Fruit fly (Drosophila melanogaster) whole organism, prepupa: ENCODE measurements around the gene CG42819.

Experiments used
- Blimp-1 ChIP-seq: fragments of 200-800 bp; sonication (Bioruptor generic); optimal IDR thresholded peaks from 3 replicates; lab custom pipeline; 2017; ENCODE audit warnings: missing biosample characterization, missing genetic modification characterization, mild to moderate bottlenecking, moderate library complexity, missing genetic modification reagents
- CG10631 ChIP-seq: fragments of 200-800 bp; sonication (Bioruptor generic); optimal IDR thresholded peaks from 2 replicates; lab custom pipeline; 2016; ENCODE audit warnings: missing biosample characterization, missing genetic modification characterization
- CG11294 ChIP-seq: fragments of 200-800 bp; sonication (Bioruptor generic); IDR thresholded peaks from 2 replicates; pipeline ENCODE4 v1.3.6; 2022; ENCODE audit warnings: missing biosample characterization, missing genetic modification characterization
- CG15336 ChIP-seq: fragments of 200-800 bp; sonication (Bioruptor generic); IDR thresholded peaks from 2 replicates; pipeline ENCODE4 v1.3.6; 2022; ENCODE audit warnings: missing biosample characterization, missing genetic modification characterization
- CG1621 ChIP-seq: fragments of 200-800 bp; sonication (Bioruptor generic); optimal IDR thresholded peaks from 3 replicates; lab custom pipeline; 2018; ENCODE audit warnings: missing biosample characterization, mild to moderate bottlenecking, missing genetic modification characterization
- CG3032 ChIP-seq: fragments of 200-800 bp; optimal IDR thresholded peaks from 2 replicates; lab custom pipeline; 2019; ENCODE audit warnings: missing biosample characterization, mild to moderate bottlenecking, missing genetic modification characterization, moderate library complexity
- CG31627 ChIP-seq: fragments of 200-800 bp; sonication (Bioruptor generic); optimal IDR thresholded peaks from 3 replicates; lab custom pipeline; 2016; ENCODE audit warnings: missing biosample characterization, missing genetic modification characterization
- CG32006 ChIP-seq: fragments of 200-800 bp; sonication (Bioruptor generic); optimal IDR thresholded peaks from 3 replicates; lab custom pipeline; 2017; ENCODE audit warnings: missing biosample characterization, mild to moderate bottlenecking, missing genetic modification characterization
- CG4318 ChIP-seq: fragments of 200-800 bp; sonication (Bioruptor generic); optimal IDR thresholded peaks from 3 replicates; lab custom pipeline; 2017; ENCODE audit warnings: missing biosample characterization, mild to moderate bottlenecking, missing genetic modification characterization
- CG6276 ChIP-seq: fragments of 200-800 bp; sonication (Bioruptor generic); optimal IDR thresholded peaks from 2 replicates; lab custom pipeline; 2017; ENCODE audit warnings: missing biosample characterization, mild to moderate bottlenecking, missing genetic modification characterization
- CG6854 ChIP-seq: fragments of 200-800 bp; sonication (Bioruptor generic); optimal IDR thresholded peaks from 2 replicates; lab custom pipeline; 2017; ENCODE audit warnings: missing biosample characterization, mild to moderate bottlenecking, missing genetic modification characterization
- CG7368 ChIP-seq: fragments of 200-800 bp; sonication (Bioruptor generic); optimal IDR thresholded peaks from 3 replicates; lab custom pipeline; 2016; ENCODE audit warnings: missing biosample characterization, missing genetic modification characterization
- CG8119 ChIP-seq: fragments of 200-800 bp; sonication (Bioruptor generic); IDR thresholded peaks from 3 replicates; pipeline ENCODE4 v1.3.6; 2022; ENCODE audit warnings: missing biosample characterization, missing genetic modification characterization
- CG8319 ChIP-seq: fragments of 200-800 bp; sonication (Bioruptor generic); optimal IDR thresholded peaks from 3 replicates; lab custom pipeline; 2016; ENCODE audit warnings: missing biosample characterization, missing genetic modification characterization
- Eip75B ChIP-seq: fragments of 200-800 bp; sonication (Bioruptor generic); optimal IDR thresholded peaks from 3 replicates; lab custom pipeline; 2016; ENCODE audit warnings: missing biosample characterization, missing genetic modification characterization
- Ets21C ChIP-seq: fragments of 200-800 bp; sonication (Bioruptor generic); optimal IDR thresholded peaks from 3 replicates; lab custom pipeline; 2016; ENCODE audit warnings: missing biosample characterization, missing genetic modification characterization
- Gug ChIP-seq: fragments of 200-800 bp; sonication (Bioruptor generic); IDR thresholded peaks from 2 replicates; pipeline ENCODE4 v1.3.6; 2022; ENCODE audit warnings: missing biosample characterization, missing genetic modification characterization
- Hr39 ChIP-seq: fragments of 200-800 bp; sonication (Bioruptor generic); optimal IDR thresholded peaks from 2 replicates; lab custom pipeline; 2016; ENCODE audit warnings: missing biosample characterization, missing genetic modification characterization
- Hr4 ChIP-seq: fragments of 200-800 bp; sonication (Bioruptor generic); optimal IDR thresholded peaks from 3 replicates; lab custom pipeline; 2016; ENCODE audit warnings: missing biosample characterization, missing genetic modification characterization
- Met ChIP-seq: fragments of 200-800 bp; sonication (Bioruptor generic); optimal IDR thresholded peaks from 3 replicates; lab custom pipeline; 2016; ENCODE audit warnings: missing biosample characterization, missing genetic modification characterization
- OdsH ChIP-seq: fragments of 200-800 bp; sonication (Bioruptor generic); optimal IDR thresholded peaks from 3 replicates; lab custom pipeline; 2016; ENCODE audit warnings: missing biosample characterization, missing genetic modification characterization
- Smox ChIP-seq: fragments of 200-800 bp; sonication (Bioruptor generic); optimal IDR thresholded peaks from 3 replicates; lab custom pipeline; 2016; ENCODE audit warnings: missing biosample characterization, missing genetic modification characterization
- Sox102F ChIP-seq: fragments of 200-800 bp; sonication (Bioruptor generic); optimal IDR thresholded peaks from 2 replicates; lab custom pipeline; 2016; ENCODE audit warnings: missing biosample characterization, mild to moderate bottlenecking, missing genetic modification characterization
- Sox14 ChIP-seq: fragments of 200-800 bp; sonication (Bioruptor generic); optimal IDR thresholded peaks from 3 replicates; lab custom pipeline; 2016; ENCODE audit warnings: missing biosample characterization, missing genetic modification characterization
- Sox15 ChIP-seq: fragments of 200-800 bp; sonication (Bioruptor generic); optimal IDR thresholded peaks from 3 replicates; lab custom pipeline; 2016; ENCODE audit warnings: missing biosample characterization, missing genetic modification characterization
- achi ChIP-seq: fragments of 200-800 bp; sonication (Bioruptor generic); optimal IDR thresholded peaks from 3 replicates; lab custom pipeline; 2016; ENCODE audit warnings: missing biosample characterization, missing genetic modification characterization
- cyc ChIP-seq: fragments of 200-800 bp; sonication (Bioruptor generic); optimal IDR thresholded peaks from 3 replicates; lab custom pipeline; 2016; ENCODE audit warnings: missing biosample characterization, missing genetic modification characterization
- dac ChIP-seq: fragments of 200-800 bp; sonication (Bioruptor generic); optimal IDR thresholded peaks from 2 replicates; lab custom pipeline; 2017; ENCODE audit warnings: missing biosample characterization, mild to moderate bottlenecking, missing genetic modification characterization
- eg ChIP-seq: fragments of 200-800 bp; sonication (Bioruptor generic); IDR thresholded peaks from 3 replicates; pipeline ENCODE4 v1.3.6; 2022; ENCODE audit warnings: missing biosample characterization, missing genetic modification characterization
- esn ChIP-seq: fragments of 200-800 bp; sonication (Bioruptor generic); optimal IDR thresholded peaks from 2 replicates; lab custom pipeline; 2016; ENCODE audit warnings: missing biosample characterization, mild to moderate bottlenecking, missing genetic modification characterization, moderate library complexity
- fd59A ChIP-seq: fragments of 200-800 bp; sonication (Bioruptor generic); optimal IDR thresholded peaks from 2 replicates; lab custom pipeline; 2017; ENCODE audit warnings: missing biosample characterization, mild to moderate bottlenecking, missing genetic modification characterization, missing genetic modification reagents
- fd85E ChIP-seq: fragments of 200-800 bp; sonication (Bioruptor generic); optimal IDR thresholded peaks from 3 replicates; lab custom pipeline; 2016; ENCODE audit warnings: missing biosample characterization, missing genetic modification characterization
- fkh ChIP-seq: fragments of 200-800 bp; sonication (Bioruptor generic); optimal IDR thresholded peaks from 3 replicates; lab custom pipeline; 2017; ENCODE audit warnings: missing biosample characterization, mild to moderate bottlenecking, missing genetic modification characterization, moderate library complexity
- net ChIP-seq: fragments of 200-800 bp; sonication (Bioruptor generic); optimal IDR thresholded peaks from 3 replicates; lab custom pipeline; 2016; ENCODE audit warnings: missing biosample characterization, missing genetic modification characterization
- salr ChIP-seq, 2 experiments: fragments of 200-800 bp; sonication (Bioruptor generic); optimal IDR thresholded peaks; 3 replicates each; lab custom pipeline; 2016 to 2018; ENCODE audit warnings: missing biosample characterization in 2 of 2, missing genetic modification characterization in 2 of 2, mild to moderate bottlenecking in 1 of 2
- spab ChIP-seq: fragments of 200-800 bp; sonication (Bioruptor generic); optimal IDR thresholded peaks from 2 replicates; lab custom pipeline; 2017; ENCODE audit warnings: missing biosample characterization, mild to moderate bottlenecking, missing genetic modification characterization, missing genetic modification reagents
- svp ChIP-seq: fragments of 200-800 bp; sonication (Bioruptor generic); peaks from one replicate; lab custom pipeline; 2016; ENCODE audit warnings: missing biosample characterization, missing genetic modification characterization
- topi ChIP-seq: fragments of 200-800 bp; sonication (Bioruptor generic); optimal IDR thresholded peaks from 3 replicates; lab custom pipeline; 2016; ENCODE audit warnings: missing biosample characterization, missing genetic modification characterization
- vri ChIP-seq: fragments of 200-800 bp; sonication (Bioruptor generic); optimal IDR thresholded peaks from 3 replicates; lab custom pipeline; 2016; ENCODE audit warnings: missing biosample characterization, mild to moderate bottlenecking, missing genetic modification characterization

The CG42819 gene

DNA sequence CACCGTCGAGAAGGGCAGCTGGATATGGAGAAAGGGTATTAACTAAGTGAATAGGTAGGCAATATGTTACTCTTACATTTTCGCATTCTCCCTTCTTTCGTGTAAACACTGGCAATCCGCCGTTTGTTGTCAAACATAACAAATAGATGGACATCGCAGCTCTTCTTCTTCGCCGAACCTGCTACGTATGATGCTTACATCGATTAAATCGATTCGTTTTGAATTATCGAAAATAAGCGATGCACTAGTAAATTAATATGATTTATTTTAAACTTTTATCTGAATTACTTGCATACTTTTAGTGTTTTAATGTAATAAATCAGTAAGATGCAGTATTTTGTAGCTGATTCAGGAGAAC is 13.8 kb upstream of the CG42819 start, which contains the start of gene fy:
TSS of gene fy (minus strand) at position 353 of the 358 bp plus-strand sequence.
- TF ChIP-seq CG8319 (GFP tag; lab: Kevin White, UChicago) (no peak), CG4318 (no peak), Hr4 (no peak), cyc (no peak), CG31627 (GFP tag; lab: Kevin White, UChicago) (no peak), achi (no peak), esn (GFP tag; lab: Kevin White, UChicago) (no peak)

- no peak for TF ChIP-seq salr (GFP tag; optimal IDR thresholded peaks at IDR 0.05; lab: Kevin White, UChicago)
- peak; percentile 87 for TF ChIP-seq vri
Observed at dm6 chr2L:8399863-8400598, 10.9 kb upstream of the CG42819 start, which contains the start of gene CG31898. Gene CG31898 (plus strand): TSS chr2L:8400421.

dm6 chr2L:8398721-8399120 is 9.6 kb upstream of the CG42819 start, which contains the start of gene CG13386:
Gene CG13386 (plus strand): TSS chr2L:8399021.
- TF ChIP-seq CG6276 (GFP tag; lab: Kevin White, UChicago) (no peak), CG7368 (GFP tag; lab: Kevin White, UChicago) (no peak), CG10631 (GFP tag; lab: Kevin White, UChicago) (no peak), svp (GFP tag; lab: Kevin White, UChicago) (no peak), CG6854 (GFP tag; lab: Kevin White, UChicago) (no peak), fkh (GFP tag; lab: Kevin White, UChicago) (no peak), CG11294 (GFP tag; lab: Robert Waterston, UW) (no peak), net (no peak), fd59A (GFP tag; lab: Kevin White, UChicago) (no peak), CG15336 (GFP tag; lab: Robert Waterston, UW) (no peak), Gug (GFP tag; lab: Robert Waterston, UW) (no peak)
- TF ChIP-seq, all 60 proteins: peak for 0

dm6 chr2L:8395996-8396699 is 7.0 kb upstream of the CG42819 start, which contains the start of the genes Peritrophin-15a and CG13385:
Gene Peritrophin-15a (minus strand): TSS chr2L:8396096.
Gene CG13385 (plus strand): TSS chr2L:8396649.
- TF ChIP-seq CG8119 (GFP tag; lab: Robert Waterston, UW) (no peak), Met (GFP tag; lab: Kevin White, UChicago) (no peak), Sox15 (GFP tag; lab: Kevin White, UChicago) (no peak), Eip75B (GFP tag; lab: Kevin White, UChicago) (no peak), CG32006 (GFP tag; lab: Kevin White, UChicago) (no peak), vri (no peak), Blimp-1 (GFP tag; lab: Kevin White, UChicago) (no peak), CG15336 (GFP tag; lab: Robert Waterston, UW) (no peak), Ets21C (GFP tag; lab: Kevin White, UChicago) (no peak), CG3032 (tag; lab: Kevin White, UChicago) (no peak), CG1621 (no peak), CG6276 (GFP tag; lab: Kevin White, UChicago) (no peak), Gug (GFP tag; lab: Robert Waterston, UW) (no peak), Sox14 (GFP tag; lab: Kevin White, UChicago) (no peak), svp (GFP tag; lab: Kevin White, UChicago) (no peak)
- TF ChIP-seq, all 60 proteins: peak for 0

dm6 chr2L:8394840-8395239 is 5.7 kb upstream of the CG42819 start, which contains the start of gene Peritrophin-15b:
Gene Peritrophin-15b (minus strand): TSS chr2L:8394940.
- TF ChIP-seq Sox15 (GFP tag; lab: Kevin White, UChicago) (no peak), Sox14 (GFP tag; lab: Kevin White, UChicago) (no peak), Hr39 (no peak), topi (no peak), net (no peak), svp (GFP tag; lab: Kevin White, UChicago) (no peak), Met (GFP tag; lab: Kevin White, UChicago) (no peak), OdsH (GFP tag; lab: Kevin White, UChicago) (no peak), fd85E (no peak), CG8119 (GFP tag; lab: Robert Waterston, UW) (no peak), dac (GFP tag; lab: Kevin White, UChicago) (no peak), eg (GFP tag; lab: Robert Waterston, UW) (no peak), CG8319 (GFP tag; lab: Kevin White, UChicago) (no peak), Eip75B (GFP tag; lab: Kevin White, UChicago) (no peak), Hr4 (no peak), spab (no peak), Smox (no peak), Sox102F (GFP tag; lab: Kevin White, UChicago) (no peak), achi (no peak)
